Worm (Caenorhabditis elegans) whole organism, L4/young adult: ENCODE results near the gene C17B7.5.

ENCODE experiments used
- W03F9.2 ChIP-seq: fragments of 150-350 bp; optimal IDR thresholded peaks from 2 replicates; lab custom pipeline; 2014; ENCODE audit warnings: missing biosample characterization, missing genetic modification characterization
- him-1 ChIP-seq: sonication (generic microtip); optimal IDR thresholded peaks from 2 replicates; lab custom pipeline; 2016; ENCODE audit warnings: missing genotype, missing genetic modification reagents, missing genetic modification characterization, missing compliant biosample characterization

DNA sequence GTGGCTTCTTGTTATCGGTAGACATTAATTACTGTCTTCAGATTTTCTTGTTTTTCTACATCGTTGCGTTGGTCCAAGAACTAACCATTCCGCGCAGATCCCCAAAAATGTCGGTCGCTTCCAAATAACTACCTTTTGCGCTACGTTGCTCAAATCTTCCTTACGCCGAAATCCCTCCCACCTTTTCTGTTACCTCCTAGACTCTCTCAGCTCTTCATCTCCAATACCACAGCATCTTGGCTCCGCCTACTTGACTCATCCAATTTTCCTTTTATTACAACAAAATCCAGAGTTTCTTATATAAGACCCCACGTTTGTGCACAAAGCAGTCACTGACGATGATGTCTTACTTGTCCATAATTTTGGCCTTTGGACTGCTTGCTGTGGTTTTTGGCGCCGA lies 19.5 kb downstream of the C17B7.5 start, which contains the start of gene C17B7.12:
- TF ChIP-seq him-1 (tag; lab: Kevin White, UChicago), result no peak
- TF ChIP-seq W03F9.2 (tag; lab: Kevin White, UChicago), result no peak
